Worm (Caenorhabditis elegans) whole organism, L2 larva: ENCODE results near the gene aqp-4.

Source experiments
- C34F6.9 ChIP-seq: fragments of 150-350 bp; optimal IDR thresholded peaks from 2 replicates; lab custom pipeline; 2014; ENCODE audit warnings: missing biosample characterization, missing genetic modification characterization
- F13H6.1 ChIP-seq: sonication (generic microtip); optimal IDR thresholded peaks from 2 replicates; lab custom pipeline; 2016; ENCODE audit warnings: missing genetic modification characterization, missing compliant biosample characterization
- R02D3.7 ChIP-seq: fragments of 150-350 bp; optimal IDR thresholded peaks from 2 replicates; lab custom pipeline; 2014; ENCODE audit warnings: missing biosample characterization, missing genetic modification characterization
- Y55F3AM.14 ChIP-seq: fragments of 200-800 bp; sonication (Bioruptor generic); optimal IDR thresholded peaks from 2 replicates; lab custom pipeline; 2018; ENCODE audit warnings: mild to moderate bottlenecking, missing genetic modification characterization, missing compliant biosample characterization
- ZK546.5 ChIP-seq: sonication (generic microtip); optimal IDR thresholded peaks from 2 replicates; lab custom pipeline; 2017; ENCODE audit warnings: missing biosample characterization, missing genetic modification characterization
- alr-1 ChIP-seq: fragments of 150-350 bp; optimal IDR thresholded peaks from 2 replicates; lab custom pipeline; 2014; ENCODE audit warnings: missing biosample characterization, missing genetic modification characterization
- aly-2 ChIP-seq: fragments of 150-350 bp; optimal IDR thresholded peaks from 2 replicates; lab custom pipeline; 2014; ENCODE audit warnings: missing biosample characterization, missing genetic modification characterization
- blmp-1 ChIP-seq: sonication (generic microtip); optimal IDR thresholded peaks from 2 replicates; lab custom pipeline; 2017; ENCODE audit warnings: missing genetic modification characterization, mild to moderate bottlenecking, missing compliant biosample characterization, antibody characterized with exemption, moderate library complexity; ENCODE audit not compliant: insufficient read depth
- ceh-82 ChIP-seq: fragments of 150-350 bp; optimal IDR thresholded peaks from 2 replicates; lab custom pipeline; 2014; ENCODE audit warnings: missing biosample characterization, missing genetic modification characterization
- egl-27 ChIP-seq: sonication (generic microtip); optimal IDR thresholded peaks from 3 replicates; lab custom pipeline; 2017; ENCODE audit warnings: missing biosample characterization, missing genetic modification reagents, missing genetic modification characterization
- elt-1 ChIP-seq: fragments of 150-350 bp; optimal IDR thresholded peaks from 2 replicates; lab custom pipeline; 2014; ENCODE audit warnings: missing biosample characterization, missing genetic modification characterization
- fos-1 ChIP-seq: fragments of 150-350 bp; optimal IDR thresholded peaks from 2 replicates; lab custom pipeline; 2014; ENCODE audit warnings: missing biosample characterization, missing genetic modification characterization
- lin-11 ChIP-seq: fragments of 150-350 bp; sonication (generic microtip); optimal IDR thresholded peaks from 2 replicates; lab custom pipeline; 2014; ENCODE audit warnings: missing biosample characterization, missing genetic modification characterization, inconsistent platforms, mixed read lengths
- lsy-2 ChIP-seq, 2 experiments: fragments of 150-350 bp in 1 of 2; sonication (generic microtip) in 1 of 2; optimal IDR thresholded peaks; 2 replicates each; lab custom pipeline; 2014 to 2017; ENCODE audit warnings: missing biosample characterization in 2 of 2, missing genetic modification characterization in 2 of 2
- mab-5 ChIP-seq: fragments of 150-350 bp; optimal IDR thresholded peaks from 2 replicates; lab custom pipeline; 2014; ENCODE audit warnings: missing biosample characterization, missing genetic modification characterization
- mbf-1 ChIP-seq: sonication (generic microtip); optimal IDR thresholded peaks from 2 replicates; lab custom pipeline; 2017; ENCODE audit warnings: missing biosample characterization, missing genetic modification characterization
- mdl-1 ChIP-seq, 2 experiments: fragments of 150-350 bp in 1 of 2; sonication (generic microtip) in 1 of 2; optimal IDR thresholded peaks; 2 replicates each; lab custom pipeline; 2017; ENCODE audit warnings: missing biosample characterization in 2 of 2, missing genetic modification characterization in 2 of 2
- nhr-10 ChIP-seq: sonication (generic microtip); optimal IDR thresholded peaks from 2 replicates; lab custom pipeline; 2017; ENCODE audit warnings: missing biosample characterization, missing genetic modification characterization
- nhr-11 ChIP-seq: fragments of 150-350 bp; optimal IDR thresholded peaks from 2 replicates; lab custom pipeline; 2014; ENCODE audit warnings: missing biosample characterization, missing genetic modification characterization
- nhr-23 ChIP-seq: fragments of 150-350 bp; optimal IDR thresholded peaks from 2 replicates; lab custom pipeline; 2014; ENCODE audit warnings: missing biosample characterization, missing genetic modification reagents, missing genetic modification characterization
- nhr-237 ChIP-seq: fragments of 150-350 bp; optimal IDR thresholded peaks from 2 replicates; lab custom pipeline; 2014; ENCODE audit warnings: missing biosample characterization, missing genetic modification characterization
- nhr-6 ChIP-seq: fragments of 150-350 bp; optimal IDR thresholded peaks from 2 replicates; lab custom pipeline; 2014; ENCODE audit warnings: missing biosample characterization, missing genetic modification characterization
- skn-1 ChIP-seq: sonication (generic microtip); optimal IDR thresholded peaks from 2 replicates; lab custom pipeline; 2017; ENCODE audit warnings: missing biosample characterization, missing genetic modification characterization
- sma-3 ChIP-seq: sonication (generic microtip); optimal IDR thresholded peaks from 2 replicates; lab custom pipeline; 2016; ENCODE audit warnings: missing genetic modification reagents, missing genetic modification characterization, missing compliant biosample characterization
- sma-9 ChIP-seq, 2 experiments: fragments of 150-350 bp in 1 of 2; sonication (generic microtip) in 1 of 2; optimal IDR thresholded peaks; 2 replicates each; lab custom pipeline; 2014 to 2016; ENCODE audit warnings: missing genetic modification characterization in 2 of 2, mild to moderate bottlenecking in 1 of 2, missing biosample characterization in 1 of 2, missing compliant biosample characterization in 1 of 2, missing genetic modification reagents in 1 of 2, moderate library complexity in 1 of 2
- zag-1 ChIP-seq: fragments of 150-350 bp; optimal IDR thresholded peaks from 2 replicates; lab custom pipeline; 2014; ENCODE audit warnings: missing biosample characterization, missing genetic modification characterization
- ztf-1 ChIP-seq: fragments of 200-800 bp; sonication (Bioruptor generic); conservative IDR thresholded peaks from 2 replicates; pipeline ENCODE4 v1.3.6; 2022; ENCODE audit warnings: missing genetic modification characterization, missing compliant biosample characterization
- ztf-11 ChIP-seq: sonication (generic microtip); optimal IDR thresholded peaks from 2 replicates; lab custom pipeline; 2017; ENCODE audit warnings: missing biosample characterization, missing genetic modification characterization
- ztf-4 ChIP-seq: fragments of 150-350 bp; optimal IDR thresholded peaks from 2 replicates; lab custom pipeline; 2014; ENCODE audit warnings: missing biosample characterization, missing genetic modification characterization

The aqp-4 gene

ce11 chrV:9771970-9772369, 34.6 kb downstream of the aqp-4 start, which contains the start of gene F46B6.2:
Gene F46B6.2, plus strand, starts transcription at chrV:9772285.
- no peak for TF ChIP-seq F13H6.1 (tag; lab: Kevin White, UChicago)
- no peak for TF ChIP-seq R02D3.7 (tag; lab: Kevin White, UChicago)
- no peak for TF ChIP-seq nhr-10 (tag; lab: Kevin White, UChicago)
- no peak for TF ChIP-seq C34F6.9 (tag; lab: Kevin White, UChicago)
- no peak for TF ChIP-seq ZK546.5 (tag; lab: Kevin White, UChicago)
- TF ChIP-seq sma-3 (GFP tag; lab: Kevin White, UChicago) = no peak
- TF ChIP-seq mbf-1 (tag; lab: Kevin White, UChicago) = no peak
- TF ChIP-seq lsy-2 (tag; optimal IDR thresholded peaks at IDR 0.05; lab: Kevin White, UChicago) = no peak
- no peak for TF ChIP-seq elt-1 (tag; lab: Kevin White, UChicago)

ce11 chrV:9775734-9776133, 38.4 kb downstream of the aqp-4 start, which contains the start of gene F46B6.12:
Gene F46B6.12, minus strand, starts transcription at chrV:9775834.
- TF ChIP-seq lsy-2 (tag; optimal IDR thresholded peaks at IDR 0.05; lab: Kevin White, UChicago) = no peak
- TF ChIP-seq ztf-11 = no peak
- TF ChIP-seq, all 48 proteins: peak for 0

ce11 chrV:9777645-9778044, 40.3 kb downstream of the aqp-4 start, which contains the start of gene smg-4:
Gene smg-4, minus strand, starts transcription at chrV:9777745.
- TF ChIP-seq lin-11 (tag; lab: Kevin White, UChicago) (no peak), Y55F3AM.14 (GFP tag; lab: Kevin White, UChicago) (no peak), skn-1 (tag; lab: Kevin White, UChicago) (no peak)

- TF ChIP-seq sma-9 (GFP tag; optimal IDR thresholded peaks at IDR 0.05; lab: Kevin White, UChicago) (no peak), sma-9 (tag; optimal IDR thresholded peaks at IDR 0.05; lab: Kevin White, UChicago) (no peak), egl-27 (tag; lab: Kevin White, UChicago) (no peak), alr-1 (tag; lab: Kevin White, UChicago) (no peak), F13H6.1 (tag; lab: Kevin White, UChicago) (no peak), mdl-1 (tag; optimal IDR thresholded peaks at IDR 0.05; lab: Kevin White, UChicago) (no peak), skn-1 (tag; lab: Kevin White, UChicago) (no peak), nhr-237 (tag; lab: Kevin White, UChicago) (no peak), nhr-6 (tag; lab: Kevin White, UChicago) (no peak), lin-11 (tag; lab: Kevin White, UChicago) (no peak), sma-3 (GFP tag; lab: Kevin White, UChicago) (no peak), mab-5 (tag; lab: Kevin White, UChicago) (no peak), ztf-1 (no peak)
Observed at ce11 chrV:9779418-9779817, 42.1 kb downstream of the aqp-4 start, which contains the start of gene F46B6.4. Gene F46B6.4, minus strand, starts transcription at chrV:9779518.

ce11 chrV:9782045-9782444, 44.7 kb downstream of the aqp-4 start:
- TF ChIP-seq elt-1 (tag; lab: Kevin White, UChicago) (no peak), sma-3 (GFP tag; lab: Kevin White, UChicago) (no peak), lin-11 (tag; lab: Kevin White, UChicago) (no peak), C34F6.9 (tag; lab: Kevin White, UChicago) (no peak), fos-1 (no peak), ztf-11 (no peak), nhr-6 (tag; lab: Kevin White, UChicago) (no peak), blmp-1 (tag; lab: Kevin White, UChicago) (no peak), mdl-1 (tag; optimal IDR thresholded peaks at IDR 0.05; lab: Kevin White, UChicago) (no peak), mab-5 (tag; lab: Kevin White, UChicago) (no peak), ztf-4 (tag; lab: Kevin White, UChicago) (no peak), ZK546.5 (tag; lab: Kevin White, UChicago) (no peak), F13H6.1 (tag; lab: Kevin White, UChicago) (no peak), nhr-11 (tag; lab: Kevin White, UChicago) (no peak), nhr-10 (tag; lab: Kevin White, UChicago) (no peak), aly-2 (tag; lab: Kevin White, UChicago) (no peak), zag-1 (tag; lab: Kevin White, UChicago) (no peak), ceh-82 (tag; lab: Kevin White, UChicago) (no peak), nhr-23 (tag; lab: Kevin White, UChicago) (no peak)

ce11 chrV:9782969-9783368, 45.6 kb downstream of the aqp-4 start, which contains the start of gene F46B6.5:
Gene F46B6.5, minus strand, starts transcription at chrV:9783069.
- TF ChIP-seq blmp-1 (tag; lab: Kevin White, UChicago) = no peak
- TF ChIP-seq, all 48 proteins: peak for 0
